Fruit fly (Drosophila melanogaster) Kc167 (cell line): ENCODE results near the gene Cpr78E.

Source experiments
- h ChIP-seq: fragments of >200 bp; optimal IDR thresholded peaks from 3 replicates; lab custom pipeline; 2018; ENCODE audit warnings: missing external identifiers
- insv ChIP-seq: fragments of >200 bp; optimal IDR thresholded peaks from 3 replicates; lab custom pipeline; 2018; ENCODE audit warnings: missing external identifiers
- psq ChIP-seq: fragments of >200 bp; optimal IDR thresholded peaks from 2 replicates; lab custom pipeline; 2017; ENCODE audit warnings: missing external identifiers
- ttk ChIP-seq: sonication (Bioruptor generic); optimal IDR thresholded peaks from 2 replicates; lab custom pipeline; 2017; ENCODE audit warnings: missing external identifiers

dm6 chr3L:21644607-21645006 is 22.2 kb downstream of the Cpr78E start, which contains the start of gene CG43980:
- TF ChIP-seq ttk (lab: Kevin White, UChicago) (no peak), psq (lab: Kevin White, UChicago) (no peak), h (lab: Kevin White, UChicago) (no peak), insv (lab: Kevin White, UChicago) (no peak)
